Worm (Caenorhabditis elegans): ENCODE results near the gene T13F2.6.
A peak's percentile ranks its signal among the peaks of the same experiment; 100 is the strongest.

Gene T13F2.6

DNA sequence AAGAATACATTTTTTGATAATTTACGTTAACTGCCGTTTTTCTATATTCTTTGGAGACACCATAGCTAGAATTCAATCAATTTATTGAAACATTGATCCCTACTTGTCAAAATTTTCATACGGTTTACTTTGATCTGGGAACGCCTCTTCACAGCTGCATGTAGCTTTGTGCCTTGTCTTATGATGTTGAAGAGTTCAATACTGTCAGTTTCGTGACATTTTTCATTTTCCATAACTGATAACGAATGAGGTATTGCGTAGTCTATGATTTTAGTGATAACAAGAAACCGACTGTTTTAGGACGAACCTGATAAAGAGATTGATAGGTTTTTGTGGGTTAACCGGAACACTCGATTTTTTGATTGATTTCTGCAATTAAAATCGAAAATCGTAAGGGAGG, 23.3 kb downstream of the T13F2.6 start (continued):
- TF ChIP-seq lin-35 (GFP tag; optimal IDR thresholded peaks at IDR 0.05), result peak in 1 of 2 experiments; percentile 49
- TF ChIP-seq sox-4 (tag; optimal IDR thresholded peaks at IDR 0.05), result no peak
- TF ChIP-seq ceh-8 (GFP tag; optimal IDR thresholded peaks at IDR 0.05), result no peak
- no peak for TF ChIP-seq sptf-1 (tag; optimal IDR thresholded peaks at IDR 0.05)
- TF ChIP-seq egl-13 (tag; optimal IDR thresholded peaks at IDR 0.05), result no peak
- no peak for TF ChIP-seq alr-1 (tag; optimal IDR thresholded peaks at IDR 0.05; ENCODE audit: borderline replicate concordance)
- TF ChIP-seq nhr-85 (tag), result peak; percentile 25
- TF ChIP-seq lin-13 (GFP tag; optimal IDR thresholded peaks at IDR 0.05), result no peak
- TF ChIP-seq sup-37 (GFP tag; optimal IDR thresholded peaks at IDR 0.05), result no peak
- TF ChIP-seq mdl-1 (tag; optimal IDR thresholded peaks at IDR 0.05), result no peak
- no peak for TF ChIP-seq dsc-1 (tag; optimal IDR thresholded peaks at IDR 0.05)
- no peak for TF ChIP-seq nhr-77 (tag; optimal IDR thresholded peaks at IDR 0.05)
- TF ChIP-seq lir-3 (tag; optimal IDR thresholded peaks at IDR 0.05; ENCODE audit: poor library complexity), result no peak
- TF ChIP-seq pag-3 (tag; optimal IDR thresholded peaks at IDR 0.05; ENCODE audit: borderline replicate concordance, insufficient read depth), result no peak
- no peak for TF ChIP-seq ceh-82 (tag; optimal IDR thresholded peaks at IDR 0.05)
- TF ChIP-seq lin-15B (tag; optimal IDR thresholded peaks at IDR 0.05), result no peak
- TF ChIP-seq nhr-90 (tag; optimal IDR thresholded peaks at IDR 0.05; ENCODE audit: poor library complexity), result no peak
- TF ChIP-seq pax-3 (tag; optimal IDR thresholded peaks at IDR 0.05), result no peak
- TF ChIP-seq unc-86 (tag; optimal IDR thresholded peaks at IDR 0.05), result no peak
- no peak for TF ChIP-seq C34B4.2 (tag; optimal IDR thresholded peaks at IDR 0.05)
- no peak for TF ChIP-seq xbp-1 (tag; optimal IDR thresholded peaks at IDR 0.05)
- no peak for TF ChIP-seq egl-27 (tag; optimal IDR thresholded peaks at IDR 0.05)
- TF ChIP-seq tbx-2 (tag; optimal IDR thresholded peaks at IDR 0.05), result no peak
- TF ChIP-seq nhr-28 (tag; optimal IDR thresholded peaks at IDR 0.05), result no peak
- no peak for TF ChIP-seq aly-2 (tag; optimal IDR thresholded peaks at IDR 0.05)
- no peak for TF ChIP-seq aha-1 (tag; optimal IDR thresholded peaks at IDR 0.05)
- no peak for TF ChIP-seq fkh-8 (tag; optimal IDR thresholded peaks at IDR 0.05)
- no peak for TF ChIP-seq jun-1 (tag; optimal IDR thresholded peaks at IDR 0.05)
- TF ChIP-seq snpc-4 (tag; optimal IDR thresholded peaks at IDR 0.05), result no peak
- TF ChIP-seq Y116A8C.19 (tag; optimal IDR thresholded peaks at IDR 0.05; ENCODE audit: borderline replicate concordance), result no peak
- no peak for TF ChIP-seq mef-2 (tag; optimal IDR thresholded peaks at IDR 0.05)
- TF ChIP-seq mab-9 (GFP tag; IDR thresholded peaks at IDR 0.05), result no peak
- no peak for TF ChIP-seq fkh-10 (GFP tag; optimal IDR thresholded peaks at IDR 0.05)
- no peak for TF ChIP-seq hpl-2 (GFP tag; optimal IDR thresholded peaks at IDR 0.05)
- TF ChIP-seq hlh-4 (tag; optimal IDR thresholded peaks at IDR 0.05), result no peak
- TF ChIP-seq nhr-20 (tag; optimal IDR thresholded peaks at IDR 0.05), result peak; percentile 9
- TF ChIP-seq tlp-1 (tag; optimal IDR thresholded peaks at IDR 0.05), result peak; percentile 84
- TF ChIP-seq fos-1 (tag; optimal IDR thresholded peaks at IDR 0.05), result no peak
- no peak for TF ChIP-seq nhr-237 (tag; optimal IDR thresholded peaks at IDR 0.05)
- no peak for TF ChIP-seq nhr-12 (tag; optimal IDR thresholded peaks at IDR 0.05)
- TF ChIP-seq swsn-7 (tag; optimal IDR thresholded peaks at IDR 0.05), result no peak
- no peak for TF ChIP-seq unc-130 (tag; optimal IDR thresholded peaks at IDR 0.05)
- TF ChIP-seq blmp-1 (tag; optimal IDR thresholded peaks at IDR 0.05), result peak; percentile 16
- TF ChIP-seq ceh-90 (tag; optimal IDR thresholded peaks at IDR 0.05), result no peak
- TF ChIP-seq vab-15 (tag; optimal IDR thresholded peaks at IDR 0.05), result no peak
- no peak for TF ChIP-seq ces-1 (GFP tag; optimal IDR thresholded peaks at IDR 0.05)
- TF ChIP-seq elt-2 (tag; optimal IDR thresholded peaks at IDR 0.05), result peak; percentile 95
- TF ChIP-seq snu-23 (GFP tag; optimal IDR thresholded peaks at IDR 0.05), result no peak
- no peak for TF ChIP-seq skn-1 (tag; optimal IDR thresholded peaks at IDR 0.05)
- no peak for TF ChIP-seq ets-5 (GFP tag; IDR thresholded peaks at IDR 0.05)
- no peak for TF ChIP-seq ama-1 (optimal IDR thresholded peaks at IDR 0.05)
- no peak for TF ChIP-seq grh-1 (GFP tag; IDR thresholded peaks at IDR 0.05)
- TF ChIP-seq unc-30 (tag; optimal IDR thresholded peaks at IDR 0.05), result no peak
- no peak for TF ChIP-seq efl-3 (GFP tag; optimal IDR thresholded peaks at IDR 0.05)
